Worm (Caenorhabditis elegans): ENCODE results near the gene flp-14.

flp-14 gene

DNA sequence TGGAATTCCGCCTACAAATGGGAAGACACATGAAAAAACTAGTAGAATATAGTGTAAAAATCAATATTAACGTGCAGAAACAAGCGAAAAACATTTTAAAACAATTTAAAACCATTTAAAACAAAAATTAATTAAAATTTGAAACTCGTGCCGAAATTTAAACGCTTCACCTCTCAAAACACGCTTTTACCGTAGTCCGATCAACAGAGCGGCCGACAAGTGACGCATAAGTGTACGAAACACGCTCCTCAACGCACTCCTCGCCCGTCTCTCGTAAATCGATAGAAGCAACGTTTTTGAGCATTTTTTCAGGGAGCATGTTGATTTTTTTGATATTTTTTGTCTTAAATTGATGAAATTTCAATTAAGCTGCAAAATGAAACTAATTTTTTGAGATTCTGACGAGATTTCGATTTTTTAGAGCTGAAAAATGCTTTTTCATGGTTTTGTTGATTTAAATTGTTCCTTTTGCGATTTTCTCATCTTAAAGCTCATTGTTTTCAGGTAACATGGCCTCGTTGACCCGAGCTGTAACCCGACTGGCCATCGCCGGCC is 5.2 kb upstream of the flp-14 start, which contains the start of gene cox-5A (continued):
- peak; percentile 43 for TF ChIP-seq R02D3.7 (tag; optimal IDR thresholded peaks at IDR 0.05)
- TF ChIP-seq T26A8.4 (GFP tag; IDR thresholded peaks at IDR 0.05) = peak; percentile 99
- peak; percentile 92; the same call in 1 of the 2 replicates for TF ChIP-seq F44E2.7 (GFP tag; IDR thresholded peaks at IDR 0.05)
- TF ChIP-seq lir-3 (tag; optimal IDR thresholded peaks at IDR 0.05) = peak; percentile 78
- peak; percentile 72 to 74; a peak in 2 of 4 replicates for TF ChIP-seq madf-5 (GFP tag; IDR thresholded peaks at IDR 0.05)
- TF ChIP-seq aly-2 (tag; optimal IDR thresholded peaks at IDR 0.05) = no peak
- TF ChIP-seq T20F7.1 (GFP tag; optimal IDR thresholded peaks at IDR 0.05) = no peak
- TF ChIP-seq nhr-77 (tag; optimal IDR thresholded peaks at IDR 0.05) = peak; percentile 98
- peak; percentile 97 for TF ChIP-seq vab-7 (GFP tag; IDR thresholded peaks at IDR 0.05)
- TF ChIP-seq lin-38 (GFP tag; IDR thresholded peaks at IDR 0.05) = peak; percentile 96
- no peak for TF ChIP-seq egl-27 (tag; optimal IDR thresholded peaks at IDR 0.05)
- TF ChIP-seq egl-43 (GFP tag; IDR thresholded peaks at IDR 0.05) = peak; percentile 97
- TF ChIP-seq unc-130 (GFP tag; optimal IDR thresholded peaks at IDR 0.05) = peak; percentile 95
- no peak for TF ChIP-seq ztf-11 (tag; optimal IDR thresholded peaks at IDR 0.05)
- TF ChIP-seq saeg-2 (GFP tag; IDR thresholded peaks at IDR 0.05) = peak; percentile 97
- TF ChIP-seq ceh-62 (tag; optimal IDR thresholded peaks at IDR 0.05) = peak; percentile 26
- peak; percentile 47 to 91 for TF ChIP-seq mdl-1 (tag; optimal IDR thresholded peaks at IDR 0.05)
- TF ChIP-seq hlh-30 (tag; optimal IDR thresholded peaks at IDR 0.05; ENCODE audit: insufficient read depth) = peak; percentile 98
- peak; percentile 50 for TF ChIP-seq pqm-1 (tag; optimal IDR thresholded peaks at IDR 0.05)
- TF ChIP-seq arid-1 (GFP tag; conservative IDR thresholded peaks at IDR 0.05) = peak; percentile 98
- peak; percentile 95 for TF ChIP-seq F10B5.3 (tag; optimal IDR thresholded peaks at IDR 0.05)
- TF ChIP-seq zfp-2 (tag; optimal IDR thresholded peaks at IDR 0.05) = peak; percentile 90
- TF ChIP-seq Y75B8A.6 (GFP tag; IDR thresholded peaks at IDR 0.05) = peak; percentile 94
- peak; percentile 95 for TF ChIP-seq ceh-28 (tag; optimal IDR thresholded peaks at IDR 0.05)
- TF ChIP-seq spr-3 (GFP tag; optimal IDR thresholded peaks at IDR 0.05) = peak; percentile 99
- TF ChIP-seq lim-7 (GFP tag; IDR thresholded peaks at IDR 0.05) = peak; percentile 65
- TF ChIP-seq lin-13 (GFP tag; optimal IDR thresholded peaks at IDR 0.05) = peak; percentile 99
- peak; percentile 99 for TF ChIP-seq hlh-11 (tag; optimal IDR thresholded peaks at IDR 0.05)
- peak; percentile 76; the same call in 1 of the 2 replicates for TF ChIP-seq mxl-2 (GFP tag; conservative IDR thresholded peaks at IDR 0.05)
- TF ChIP-seq daf-19 (GFP tag; conservative IDR thresholded peaks at IDR 0.05) = no peak
- peak; percentile 77 for TF ChIP-seq ZK337.2 (GFP tag; IDR thresholded peaks at IDR 0.05)
- TF ChIP-seq set-16 (GFP tag; IDR thresholded peaks at IDR 0.05) = peak; percentile 63
- peak; percentile 86 to 94 for TF ChIP-seq daf-16 (GFP tag; optimal IDR thresholded peaks at IDR 0.05)
- peak; percentile 81 for TF ChIP-seq daf-16 (tag; optimal IDR thresholded peaks at IDR 0.05)
- peak; percentile 96 for TF ChIP-seq tra-1 (GFP tag; IDR thresholded peaks at IDR 0.05)
- peak; percentile 81 for TF ChIP-seq nhr-76 (tag; optimal IDR thresholded peaks at IDR 0.05)

DNA sequence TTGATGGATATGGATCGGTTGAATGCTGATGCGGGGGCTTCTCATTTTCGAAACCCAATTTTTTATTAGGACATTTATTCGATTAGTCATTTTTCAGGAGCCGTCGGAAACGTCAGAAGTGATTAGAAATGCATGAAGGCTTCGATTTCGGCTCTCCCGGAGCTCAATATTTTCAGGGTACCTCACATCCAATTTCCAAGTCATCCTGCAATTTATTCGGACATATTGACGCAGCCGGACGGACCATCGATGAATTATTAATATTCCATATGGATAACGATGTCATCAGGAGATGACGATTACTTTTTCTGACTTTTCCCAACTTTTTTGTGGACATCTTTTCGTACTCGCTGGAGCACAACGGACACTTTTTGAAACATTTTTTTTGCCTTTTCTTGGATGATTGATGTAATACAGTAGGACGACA is 3.7 kb upstream of the flp-14 start:
- TF ChIP-seq mdt-29 (GFP tag; IDR thresholded peaks at IDR 0.05) (peak; percentile 33; the same call in 1 of the 2 replicates), dpl-1 (GFP tag; optimal IDR thresholded peaks at IDR 0.05) (no peak), saeg-2 (GFP tag; IDR thresholded peaks at IDR 0.05) (no peak), unc-39 (tag; optimal IDR thresholded peaks at IDR 0.05) (no peak), ceh-82 (tag; optimal IDR thresholded peaks at IDR 0.05) (no peak), nhr-111 (GFP tag; optimal IDR thresholded peaks at IDR 0.05) (no peak), mep-1 (tag; optimal IDR thresholded peaks at IDR 0.05) (peak; percentile 64), ceh-62 (tag; optimal IDR thresholded peaks at IDR 0.05) (no peak), hif-1 (tag; optimal IDR thresholded peaks at IDR 0.05) (no peak), set-16 (GFP tag; IDR thresholded peaks at IDR 0.05) (no peak), ceh-20 (GFP tag; IDR thresholded peaks at IDR 0.05) (no peak), lin-39 (tag; optimal IDR thresholded peaks at IDR 0.05) (no peak), mes-2 (tag; optimal IDR thresholded peaks at IDR 0.05; ENCODE audit: poor library complexity, severe bottlenecking) (peak; percentile 1), nhr-10 (tag; optimal IDR thresholded peaks at IDR 0.05) (no peak), rbr-2 (tag; optimal IDR thresholded peaks at IDR 0.05) (no peak), nhr-42 (GFP tag; IDR thresholded peaks at IDR 0.05) (no peak), nhr-48 (tag; optimal IDR thresholded peaks at IDR 0.05) (no peak), F49E8.2 (tag; optimal IDR thresholded peaks at IDR 0.05; ENCODE audit: borderline replicate concordance) (peak; percentile 26), ZK337.2 (GFP tag; IDR thresholded peaks at IDR 0.05) (no peak), daf-12 (tag; optimal IDR thresholded peaks at IDR 0.05) (no peak)
